Fruit fly (Drosophila melanogaster): ENCODE data around the gene CG4375.
A peak's percentile ranks its signal among the peaks of the same experiment; 100 is the strongest.

CG4375 gene

DNA sequence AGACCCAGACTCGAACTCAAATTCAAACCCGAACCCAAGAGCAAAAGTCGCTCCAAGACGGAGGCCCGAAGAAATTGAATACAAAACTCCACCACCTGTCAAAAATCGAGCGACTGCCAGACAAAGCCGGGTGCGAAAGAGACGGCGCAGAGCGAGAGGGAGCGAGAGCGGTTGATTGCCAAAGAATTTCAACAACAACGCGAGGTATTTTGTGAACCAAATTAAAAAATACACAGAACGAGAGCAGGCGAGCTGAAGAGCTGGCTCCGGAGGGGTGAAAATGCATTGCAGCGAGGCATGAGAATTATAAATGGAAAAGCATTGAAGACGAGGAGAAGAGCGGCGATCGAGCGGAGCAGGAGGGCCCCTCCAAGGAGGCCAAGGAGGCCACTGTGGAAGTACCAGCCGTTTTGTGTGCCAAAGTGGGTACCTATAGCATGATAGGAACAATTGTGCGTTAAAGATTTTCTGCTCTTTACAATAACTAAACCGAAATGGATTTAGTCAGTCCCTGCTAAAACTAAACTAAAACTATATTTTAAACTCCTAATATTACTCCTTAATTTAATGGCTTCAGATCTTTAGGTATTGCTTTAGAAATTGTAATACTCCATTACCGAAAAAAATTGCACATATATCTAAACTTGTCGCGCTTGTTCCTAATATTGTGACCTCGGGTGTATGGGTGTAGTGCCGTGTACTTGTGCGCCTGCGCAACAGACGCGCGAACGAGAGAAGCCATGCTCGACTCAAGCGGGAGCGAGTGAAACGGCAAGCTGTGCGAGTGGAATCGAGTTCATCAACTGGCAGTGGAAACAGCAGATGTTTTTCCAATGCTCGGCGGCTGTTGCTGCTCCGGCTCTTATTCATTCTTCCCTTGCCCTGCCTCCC lies 36.0 kb upstream of the CG4375 start (continued):
- TF ChIP-seq CG5953 (GFP tag; IDR thresholded peaks at IDR 0.05) (no peak), CG17361 (GFP tag; IDR thresholded peaks at IDR 0.05) (peak; percentile 76), CG6272 (GFP tag; IDR thresholded peaks at IDR 0.05) (no peak), Atf6 (GFP tag; IDR thresholded peaks at IDR 0.05) (no peak), ac (GFP tag; optimal IDR thresholded peaks at IDR 0.05) (peak; percentile 87), Tbp (GFP tag; optimal IDR thresholded peaks at IDR 0.05) (no peak), zen2 (GFP tag; IDR thresholded peaks at IDR 0.05; ENCODE audit: partially characterized antibody) (no peak), BEAF-32 (GFP tag; optimal IDR thresholded peaks at IDR 0.05) (no peak), rib (GFP tag; IDR thresholded peaks at IDR 0.05) (no peak), Adf1 (GFP tag; IDR thresholded peaks at IDR 0.05) (no peak), lbe (GFP tag; optimal IDR thresholded peaks at IDR 0.05) (peak; percentile 40), caup (GFP tag; optimal IDR thresholded peaks at IDR 0.05; ENCODE audit: severe bottlenecking) (no peak), fd64A (GFP tag; optimal IDR thresholded peaks at IDR 0.05) (no peak), CG15269 (tag; optimal IDR thresholded peaks at IDR 0.05) (peak; percentile 22), tap (tag; optimal IDR thresholded peaks at IDR 0.05) (peak; percentile 19), abd-A (tag; optimal IDR thresholded peaks at IDR 0.05) (no peak), CG14965 (GFP tag; optimal IDR thresholded peaks at IDR 0.05; ENCODE audit: borderline replicate concordance) (no peak), CG10654 (GFP tag; optimal IDR thresholded peaks at IDR 0.05) (no peak), lola (GFP tag; optimal IDR thresholded peaks at IDR 0.05) (peak in 1 of 3 experiments; percentile 88), Max (GFP tag; optimal IDR thresholded peaks at IDR 0.05) (peak; percentile 30), salm (tag; optimal IDR thresholded peaks at IDR 0.05) (no peak), CG14860 (GFP tag; IDR thresholded peaks at IDR 0.05; ENCODE audit: partially characterized antibody) (no peak), dmrt11E (tag; optimal IDR thresholded peaks at IDR 0.05) (peak; percentile 92), Dref (GFP tag; IDR thresholded peaks at IDR 0.05) (no peak), gro (GFP tag; optimal IDR thresholded peaks at IDR 0.05) (no peak), CG11093 (GFP tag; IDR thresholded peaks at IDR 0.05) (0 out of 3 replicates have a peak, but pooled peaks have one; percentile 41), maf-S (GFP tag; optimal IDR thresholded peaks at IDR 0.05) (no peak), ranshi (GFP tag; IDR thresholded peaks at IDR 0.05) (peak; percentile 31; the same call in 1 of the 2 replicates), CG16779 (GFP tag; IDR thresholded peaks at IDR 0.05) (no peak), Mes4 (GFP tag; optimal IDR thresholded peaks at IDR 0.05) (peak; percentile 23), chinmo (GFP tag; IDR thresholded peaks at IDR 0.05; ENCODE audit: partially characterized antibody) (no peak), Taf1 (GFP tag; IDR thresholded peaks at IDR 0.05) (no peak), gsb (GFP tag; IDR thresholded peaks at IDR 0.05) (no peak), CG18619 (GFP tag; optimal IDR thresholded peaks at IDR 0.05) (peak; percentile 43), CG1602 (GFP tag; optimal IDR thresholded peaks at IDR 0.05) (no peak), hkb (optimal IDR thresholded peaks at IDR 0.05) (no peak), hkb (GFP tag; IDR thresholded peaks at IDR 0.05) (peak; percentile 30; the same call in 1 of the 2 replicates), CG1233 (GFP tag; optimal IDR thresholded peaks at IDR 0.05) (no peak), lab (GFP tag; optimal IDR thresholded peaks at IDR 0.05) (no peak), ewg (GFP tag; optimal IDR thresholded peaks at IDR 0.05) (peak; percentile 71), Spps (tag; optimal IDR thresholded peaks at IDR 0.05) (no peak), ro (GFP tag; IDR thresholded peaks at IDR 0.05) (no peak), zfh2 (GFP tag; optimal IDR thresholded peaks at IDR 0.05) (no peak), Hmx (GFP tag; optimal IDR thresholded peaks at IDR 0.05) (no peak), klu (GFP tag; IDR thresholded peaks at IDR 0.05) (no peak), onecut (GFP tag; IDR thresholded peaks at IDR 0.05) (peak; percentile 50), dimm (GFP tag; IDR thresholded peaks at IDR 0.05) (no peak), CG34422 (GFP tag; IDR thresholded peaks at IDR 0.05) (no peak), wor (GFP tag; IDR thresholded peaks at IDR 0.05) (no peak), CG4424 (GFP tag; optimal IDR thresholded peaks at IDR 0.05) (peak; percentile 68)

Data from whole organism, embryonic.